Fruit fly (Drosophila melanogaster): ENCODE measurements around the gene laf.

laf gene

dm6 chr3R:4878433-4878832, at the start of gene laf:
Gene laf, minus strand, starts transcription at chr3R:4878533.
- no peak for TF ChIP-seq CG11504 (tag; optimal IDR thresholded peaks at IDR 0.05)
- TF ChIP-seq cad (GFP tag; optimal IDR thresholded peaks at IDR 0.05): no peak
- TF ChIP-seq NfI (GFP tag; optimal IDR thresholded peaks at IDR 0.05): no peak
- TF ChIP-seq CG3407 (GFP tag; optimal IDR thresholded peaks at IDR 0.05): no peak
- no peak for TF ChIP-seq zfh1 (GFP tag; IDR thresholded peaks at IDR 0.05)
- no peak for TF ChIP-seq dimm (GFP tag; IDR thresholded peaks at IDR 0.05)
- TF ChIP-seq hth (optimal IDR thresholded peaks at IDR 0.05): peak; percentile 6
- 0 out of 3 replicates have a peak, but pooled peaks have one; percentile 11 for TF ChIP-seq z (GFP tag; IDR thresholded peaks at IDR 0.05)
- no peak for TF ChIP-seq Rx (GFP tag; IDR thresholded peaks at IDR 0.05)

- TF ChIP-seq eyg (GFP tag; optimal IDR thresholded peaks at IDR 0.05) (no peak), ci (GFP tag; IDR thresholded peaks at IDR 0.05) (no peak), BEAF-32 (GFP tag; optimal IDR thresholded peaks at IDR 0.05) (no peak), cad (GFP tag; optimal IDR thresholded peaks at IDR 0.05) (peak; percentile 47), grau (tag; optimal IDR thresholded peaks at IDR 0.05) (peak; percentile 40), Kr (GFP tag; optimal IDR thresholded peaks at IDR 0.05) (peak; percentile 78), Dad (GFP tag; optimal IDR thresholded peaks at IDR 0.05) (no peak), CG5953 (GFP tag; IDR thresholded peaks at IDR 0.05) (no peak), gem (tag; optimal IDR thresholded peaks at IDR 0.05) (no peak), crol (GFP tag; IDR thresholded peaks at IDR 0.05) (peak; percentile 86), pzg (GFP tag; optimal IDR thresholded peaks at IDR 0.05) (no peak), BtbVII (GFP tag; optimal IDR thresholded peaks at IDR 0.05) (no peak), D19A (tag; optimal IDR thresholded peaks at IDR 0.05) (peak; percentile 54), amos (GFP tag; IDR thresholded peaks at IDR 0.05; ENCODE audit: partially characterized antibody) (no peak), gsb-n (tag; optimal IDR thresholded peaks at IDR 0.05) (no peak), CG12104 (GFP tag; optimal IDR thresholded peaks at IDR 0.05) (no peak), tin (GFP tag; optimal IDR thresholded peaks at IDR 0.05) (no peak), slou (GFP tag; optimal IDR thresholded peaks at IDR 0.05) (no peak), CG4282 (GFP tag; optimal IDR thresholded peaks at IDR 0.05) (no peak), CG1233 (GFP tag; optimal IDR thresholded peaks at IDR 0.05) (no peak), shn (GFP tag; optimal IDR thresholded peaks at IDR 0.05) (no peak), MBD-R2 (GFP tag; IDR thresholded peaks at IDR 0.05) (0 out of 2 replicates have a peak, but pooled peaks have one; percentile 8), kni (GFP tag; optimal IDR thresholded peaks at IDR 0.05) (peak; percentile 25), CG6654 (GFP tag; optimal IDR thresholded peaks at IDR 0.05) (no peak), CoRest (tag; optimal IDR thresholded peaks at IDR 0.05) (no peak), CG11695 (GFP tag; IDR thresholded peaks at IDR 0.05) (no peak), mld (GFP tag; IDR thresholded peaks at IDR 0.05; ENCODE audit: partially characterized antibody) (0 out of 3 replicates have a peak, but pooled peaks have one; percentile 15), CG14860 (GFP tag; IDR thresholded peaks at IDR 0.05; ENCODE audit: partially characterized antibody) (no peak), chm (GFP tag; IDR thresholded peaks at IDR 0.05) (no peak), CG12299 (tag; optimal IDR thresholded peaks at IDR 0.05) (no peak), aop (GFP tag; IDR thresholded peaks at IDR 0.05) (no peak), CG7963 (GFP tag; IDR thresholded peaks at IDR 0.05; ENCODE audit: partially characterized antibody) (no peak), CG3838 (GFP tag; optimal IDR thresholded peaks at IDR 0.05) (no peak), CG10979 (tag; optimal IDR thresholded peaks at IDR 0.05) (no peak), kah (GFP tag; optimal IDR thresholded peaks at IDR 0.05) (peak; percentile 41), zfh1 (GFP tag; IDR thresholded peaks at IDR 0.05) (0 out of 3 replicates have a peak, but pooled peaks have one; percentile 11), nerfin-1 (tag; optimal IDR thresholded peaks at IDR 0.05) (no peak), CG15011 (GFP tag; optimal IDR thresholded peaks at IDR 0.05) (no peak), usp (GFP tag; optimal IDR thresholded peaks at IDR 0.05) (no peak), CG10321 (GFP tag; IDR thresholded peaks at IDR 0.05) (no peak), CG34224 (GFP tag; IDR thresholded peaks at IDR 0.05; ENCODE audit: partially characterized antibody) (no peak), sens-2 (GFP tag; IDR thresholded peaks at IDR 0.05) (no peak), ham (GFP tag; IDR thresholded peaks at IDR 0.05) (no peak)
Observed at dm6 chr3R:4914439-4914880, 36.1 kb upstream of the laf start.

Measured in whole organism, embryonic.